Fruit fly (Drosophila melanogaster): ENCODE results near the gene Prosbeta6.

Prosbeta6 gene

dm6 chr3L:16635566-16636210 lies 25.5 kb upstream of the Prosbeta6 start:
- TF ChIP-seq Blimp-1 (GFP tag; optimal IDR thresholded peaks at IDR 0.05) (no peak), CG9139 (GFP tag; optimal IDR thresholded peaks at IDR 0.05) (no peak), topi (GFP tag; optimal IDR thresholded peaks at IDR 0.05) (peak; percentile 13), Ets21C (GFP tag; optimal IDR thresholded peaks at IDR 0.05) (no peak), achi (GFP tag; optimal IDR thresholded peaks at IDR 0.05) (peak; percentile 4), vri (GFP tag; optimal IDR thresholded peaks at IDR 0.05) (no peak), Hr38 (GFP tag; optimal IDR thresholded peaks at IDR 0.05) (no peak), Lpt (GFP tag; optimal IDR thresholded peaks at IDR 0.05) (no peak), CG8119 (GFP tag; IDR thresholded peaks at IDR 0.05) (no peak), Met (GFP tag; optimal IDR thresholded peaks at IDR 0.05) (peak; percentile 19), svp (GFP tag) (no peak), cyc (GFP tag; optimal IDR thresholded peaks at IDR 0.05) (no peak), CG4318 (GFP tag; optimal IDR thresholded peaks at IDR 0.05) (no peak), CG15336 (GFP tag; IDR thresholded peaks at IDR 0.05) (no peak), acj6 (GFP tag; optimal IDR thresholded peaks at IDR 0.05) (no peak), OdsH (GFP tag; optimal IDR thresholded peaks at IDR 0.05) (peak; percentile 25), Hr4 (GFP tag; optimal IDR thresholded peaks at IDR 0.05) (peak; percentile 52), CG7368 (GFP tag; optimal IDR thresholded peaks at IDR 0.05) (no peak), Sox15 (GFP tag; optimal IDR thresholded peaks at IDR 0.05) (no peak), ss (GFP tag; optimal IDR thresholded peaks at IDR 0.05) (no peak), eg (GFP tag; IDR thresholded peaks at IDR 0.05) (no peak), Eip78C (GFP tag) (peak; percentile 60), CG32006 (GFP tag; optimal IDR thresholded peaks at IDR 0.05) (peak; percentile 51), salr (GFP tag; optimal IDR thresholded peaks at IDR 0.05) (peak in 1 of 2 experiments; percentile 11), CG31627 (GFP tag; optimal IDR thresholded peaks at IDR 0.05) (no peak), CG34406 (GFP tag; optimal IDR thresholded peaks at IDR 0.05) (no peak), esn (GFP tag; optimal IDR thresholded peaks at IDR 0.05) (peak; percentile 15), Smox (GFP tag; optimal IDR thresholded peaks at IDR 0.05) (no peak), CG8632 (GFP tag; optimal IDR thresholded peaks at IDR 0.05) (no peak), CG11902 (GFP tag; optimal IDR thresholded peaks at IDR 0.05) (no peak), CG10631 (GFP tag; optimal IDR thresholded peaks at IDR 0.05) (peak; percentile 13), CG6163 (GFP tag; IDR thresholded peaks at IDR 0.05) (peak; percentile 24; the same call in 1 of the 3 replicates), fd85E (GFP tag; optimal IDR thresholded peaks at IDR 0.05) (no peak)

- TF ChIP-seq CG8319 (GFP tag; optimal IDR thresholded peaks at IDR 0.05): peak; percentile 6
- TF ChIP-seq Met (GFP tag; optimal IDR thresholded peaks at IDR 0.05): no peak
- TF ChIP-seq CG8119 (GFP tag; IDR thresholded peaks at IDR 0.05): peak; percentile 23; the same call in 1 of the 3 replicates
- TF ChIP-seq CG6792 (GFP tag; optimal IDR thresholded peaks at IDR 0.05): peak; percentile 29
- TF ChIP-seq CG3919 (GFP tag; optimal IDR thresholded peaks at IDR 0.05): peak; percentile 24
- TF ChIP-seq dsx (GFP tag; optimal IDR thresholded peaks at IDR 0.05; ENCODE audit: poor library complexity, severe bottlenecking): no peak
- TF ChIP-seq dac (GFP tag; optimal IDR thresholded peaks at IDR 0.05): no peak
- TF ChIP-seq svp (GFP tag): no peak
- no peak for TF ChIP-seq Lpt (GFP tag; optimal IDR thresholded peaks at IDR 0.05)
- TF ChIP-seq Ets96B (tag; optimal IDR thresholded peaks at IDR 0.05): peak; percentile 45
- no peak for TF ChIP-seq CG16779 (tag; optimal IDR thresholded peaks at IDR 0.05)
- TF ChIP-seq CG7368 (GFP tag; optimal IDR thresholded peaks at IDR 0.05): no peak
- no peak for TF ChIP-seq Smox (GFP tag; optimal IDR thresholded peaks at IDR 0.05)
- no peak for TF ChIP-seq CG32006 (GFP tag; optimal IDR thresholded peaks at IDR 0.05)
- TF ChIP-seq Sox102F (GFP tag; optimal IDR thresholded peaks at IDR 0.05): no peak
- no peak for TF ChIP-seq CG34406 (GFP tag; optimal IDR thresholded peaks at IDR 0.05)
- no peak for TF ChIP-seq CG3032 (tag; optimal IDR thresholded peaks at IDR 0.05)
- TF ChIP-seq Sox14 (GFP tag; optimal IDR thresholded peaks at IDR 0.05): peak; percentile 0
- no peak for TF ChIP-seq net (GFP tag; optimal IDR thresholded peaks at IDR 0.05)
- TF ChIP-seq fkh (GFP tag; optimal IDR thresholded peaks at IDR 0.05): no peak
- peak; percentile 16 for TF ChIP-seq spab (GFP tag; optimal IDR thresholded peaks at IDR 0.05)
- TF ChIP-seq cyc (GFP tag; optimal IDR thresholded peaks at IDR 0.05): peak; percentile 21
- TF ChIP-seq CG4318 (GFP tag; optimal IDR thresholded peaks at IDR 0.05): no peak
- peak; percentile 35 for TF ChIP-seq acj6 (GFP tag; optimal IDR thresholded peaks at IDR 0.05)
- TF ChIP-seq Hr4 (GFP tag; optimal IDR thresholded peaks at IDR 0.05): no peak
- TF ChIP-seq CG31627 (GFP tag; optimal IDR thresholded peaks at IDR 0.05): no peak
- TF ChIP-seq CG6276 (GFP tag; optimal IDR thresholded peaks at IDR 0.05): no peak
- TF ChIP-seq Ets21C (GFP tag; optimal IDR thresholded peaks at IDR 0.05): no peak
- TF ChIP-seq CG10631 (GFP tag; optimal IDR thresholded peaks at IDR 0.05): peak; percentile 28
- no peak for TF ChIP-seq salr (GFP tag; optimal IDR thresholded peaks at IDR 0.05)
- TF ChIP-seq Eip75B (GFP tag; optimal IDR thresholded peaks at IDR 0.05): peak; percentile 33
- TF ChIP-seq eg (GFP tag; IDR thresholded peaks at IDR 0.05): no peak
- no peak for TF ChIP-seq esn (GFP tag; optimal IDR thresholded peaks at IDR 0.05)
- 0 out of 3 replicates have a peak, but pooled peaks have one; percentile 13 for TF ChIP-seq CG6163 (GFP tag; IDR thresholded peaks at IDR 0.05)
- no peak for TF ChIP-seq CG9139 (GFP tag; optimal IDR thresholded peaks at IDR 0.05)
Observed at dm6 chr3L:16634529-16634928, 24.3 kb upstream of the Prosbeta6 start.

Data from whole organism, prepupa.